Fruit fly (Drosophila melanogaster) whole organism, pupa: ENCODE results near the gene Ir7g.

ENCODE experiments used
- CG12605 ChIP-seq: fragments of 200-800 bp; sonication (Bioruptor generic); IDR thresholded peaks from 2 replicates; pipeline ENCODE4 v1.3.6; 2022; ENCODE audit warnings: missing biosample characterization, missing genetic modification characterization
- CG13204 ChIP-seq: fragments of 200-800 bp; sonication (Bioruptor generic); optimal IDR thresholded peaks from 2 replicates; lab custom pipeline; 2018; ENCODE audit warnings: missing biosample characterization, mild to moderate bottlenecking, missing genetic modification characterization, moderate library complexity
- CG4496 ChIP-seq: fragments of 200-800 bp; sonication (Bioruptor generic); IDR thresholded peaks from 3 replicates; pipeline ENCODE4 v1.3.6; 2022; ENCODE audit warnings: missing biosample characterization, missing genetic modification characterization
- D1 ChIP-seq: fragments of 200-800 bp; sonication (Bioruptor generic); optimal IDR thresholded peaks from 2 replicates; lab custom pipeline; 2018; ENCODE audit warnings: missing biosample characterization, mild to moderate bottlenecking, missing genetic modification characterization, moderate library complexity

- TF ChIP-seq D1 (tag; lab: Kevin White, UChicago) (no peak), CG4496 (GFP tag; lab: Robert Waterston, UW) (0 out of 3 replicates have a peak, but pooled peaks have one; percentile 23), CG13204 (GFP tag; lab: Kevin White, UChicago) (no peak), CG12605 (GFP tag; lab: Robert Waterston, UW) (no peak)
Observed at dm6 chrX:7909482-7909881, 25.0 kb downstream of the Ir7g start.
